Worm (Caenorhabditis elegans) whole organism, L1 larva: ENCODE data around the gene T14G11.1.

Source experiments
- C04F5.9 ChIP-seq: sonication (generic microtip); optimal IDR thresholded peaks from 2 replicates; lab custom pipeline; 2016; ENCODE audit warnings: missing genetic modification characterization, missing compliant biosample characterization
- C16A3.4 ChIP-seq: fragments of 150-350 bp; optimal IDR thresholded peaks from 2 replicates; lab custom pipeline; 2014; ENCODE audit warnings: missing biosample characterization, missing genetic modification characterization
- F16B12.6 ChIP-seq: fragments of 150-350 bp; optimal IDR thresholded peaks from 2 replicates; lab custom pipeline; 2014; ENCODE audit warnings: missing biosample characterization, missing genetic modification characterization
- Y116A8C.19 ChIP-seq: sonication (generic microtip); optimal IDR thresholded peaks from 2 replicates; lab custom pipeline; 2016; ENCODE audit warnings: missing compliant biosample characterization, missing genetic modification characterization, borderline replicate concordance
- aha-1 ChIP-seq: fragments of 150-350 bp; optimal IDR thresholded peaks from 2 replicates; lab custom pipeline; 2014; ENCODE audit warnings: missing biosample characterization, missing genetic modification characterization
- alr-1 ChIP-seq: fragments of 200-800 bp; sonication (Bioruptor generic); optimal IDR thresholded peaks from 2 replicates; lab custom pipeline; 2018; ENCODE audit warnings: borderline replicate concordance, mild to moderate bottlenecking, missing genetic modification characterization, missing compliant biosample characterization
- ceh-63 ChIP-seq: fragments of 200-800 bp; sonication (Bioruptor generic); optimal IDR thresholded peaks from 2 replicates; lab custom pipeline; 2018; ENCODE audit warnings: mild to moderate bottlenecking, missing genetic modification characterization, missing compliant biosample characterization
- ceh-8 ChIP-seq: fragments of 200-800 bp; sonication (Bioruptor generic); optimal IDR thresholded peaks from 2 replicates; lab custom pipeline; 2018; ENCODE audit warnings: mild to moderate bottlenecking, missing genetic modification characterization, moderate library complexity, missing compliant biosample characterization
- ceh-88 ChIP-seq: fragments of 200-800 bp; sonication (Bioruptor generic); IDR thresholded peaks from 2 replicates; pipeline ENCODE4 v1.3.6; 2022; ENCODE audit warnings: missing genetic modification characterization, missing compliant biosample characterization
- ceh-90 ChIP-seq: sonication (generic microtip); optimal IDR thresholded peaks from 2 replicates; lab custom pipeline; 2016; ENCODE audit warnings: missing genetic modification characterization, missing compliant biosample characterization
- ces-1 ChIP-seq: fragments of 150-350 bp; optimal IDR thresholded peaks from 2 replicates; lab custom pipeline; 2014; ENCODE audit warnings: missing biosample characterization, missing genetic modification reagents, missing genetic modification characterization
- dsc-1 ChIP-seq: sonication (generic microtip); optimal IDR thresholded peaks from 2 replicates; lab custom pipeline; 2016; ENCODE audit warnings: mild to moderate bottlenecking, missing genetic modification characterization, missing compliant biosample characterization
- efl-1 ChIP-seq, 4 experiments: fragments of 150-350 bp; optimal IDR thresholded peaks in 3 of 4; peaks in 1 of 4; 1 replicate in 1 of 4; 2 replicates in 3 of 4; lab custom pipeline; 2014; ENCODE audit warnings: missing biosample characterization in 2 of 4, missing genetic modification characterization in 2 of 4, missing genetic modification reagents in 2 of 4
- efl-3 ChIP-seq: fragments of 200-800 bp; sonication (Bioruptor generic); optimal IDR thresholded peaks from 2 replicates; lab custom pipeline; 2018; ENCODE audit warnings: mild to moderate bottlenecking, missing genetic modification characterization, missing compliant biosample characterization
- egl-13 ChIP-seq: sonication (generic microtip); optimal IDR thresholded peaks from 2 replicates; lab custom pipeline; 2016; ENCODE audit warnings: missing genotype, missing genetic modification reagents, missing genetic modification characterization, missing compliant biosample characterization
- egl-27 ChIP-seq, 2 experiments: fragments of 150-350 bp in 1 of 2; sonication (generic microtip); optimal IDR thresholded peaks; 3 replicates each; lab custom pipeline; 2017 to 2018; ENCODE audit warnings: missing biosample characterization in 2 of 2, missing genetic modification characterization in 2 of 2, missing genetic modification reagents in 2 of 2
- fkh-8 ChIP-seq: sonication (generic microtip); optimal IDR thresholded peaks from 2 replicates; lab custom pipeline; 2016; ENCODE audit warnings: mild to moderate bottlenecking, missing genetic modification characterization, missing compliant biosample characterization
- grh-1 ChIP-seq: fragments of 200-800 bp; sonication (Bioruptor generic); IDR thresholded peaks from 2 replicates; pipeline ENCODE4 v1.3.6; 2022; ENCODE audit warnings: missing genetic modification reagents, missing genetic modification characterization, missing compliant biosample characterization
- hlh-17 ChIP-seq: fragments of 200-800 bp; sonication (Bioruptor generic); optimal IDR thresholded peaks from 2 replicates; lab custom pipeline; 2018; ENCODE audit warnings: missing genetic modification characterization, mild to moderate bottlenecking, missing compliant biosample characterization, moderate library complexity, borderline replicate concordance
- hpl-2 ChIP-seq: fragments of 150-350 bp; optimal IDR thresholded peaks from 2 replicates; lab custom pipeline; 2014; ENCODE audit warnings: missing biosample characterization, missing genetic modification reagents, missing genetic modification characterization
- irx-1 ChIP-seq: sonication (generic microtip); optimal IDR thresholded peaks from 2 replicates; lab custom pipeline; 2016; ENCODE audit warnings: missing genetic modification characterization, missing compliant biosample characterization
- isw-1 ChIP-seq: fragments of 200-800 bp; sonication (Bioruptor generic); IDR thresholded peaks from 2 replicates; pipeline ENCODE4 v1.3.6; 2022; ENCODE audit warnings: missing genetic modification characterization, missing compliant biosample characterization
- jun-1 ChIP-seq: fragments of 150-350 bp; optimal IDR thresholded peaks from 2 replicates; lab custom pipeline; 2014; ENCODE audit warnings: missing biosample characterization, missing genetic modification reagents, missing genetic modification characterization
- lin-13 ChIP-seq: fragments of 150-350 bp; optimal IDR thresholded peaks from 2 replicates; lab custom pipeline; 2014; ENCODE audit warnings: missing biosample characterization, missing genetic modification reagents, missing genetic modification characterization
- lin-14 ChIP-seq: fragments of 200-800 bp; sonication (Bioruptor generic); optimal IDR thresholded peaks from 2 replicates; lab custom pipeline; 2018; ENCODE audit warnings: mild to moderate bottlenecking, missing genetic modification characterization, moderate library complexity, missing compliant biosample characterization
- lin-39 ChIP-seq: fragments of 150-350 bp; optimal IDR thresholded peaks from 2 replicates; lab custom pipeline; 2014; ENCODE audit warnings: missing biosample characterization, missing genetic modification reagents, missing genetic modification characterization
- lir-3 ChIP-seq: sonication (generic microtip); optimal IDR thresholded peaks from 2 replicates; lab custom pipeline; 2016; ENCODE audit warnings: mild to moderate bottlenecking, missing genetic modification characterization, moderate library complexity, missing compliant biosample characterization; ENCODE audit not compliant: poor library complexity
- mdl-1 ChIP-seq, 2 experiments: fragments of 150-350 bp; optimal IDR thresholded peaks; 2 replicates each; lab custom pipeline; 2014 to 2017; ENCODE audit warnings: missing biosample characterization in 2 of 2, missing genetic modification characterization in 2 of 2, inconsistent platforms in 1 of 2
- mep-1 ChIP-seq: fragments of 150-350 bp; optimal IDR thresholded peaks from 2 replicates; lab custom pipeline; 2014; ENCODE audit warnings: missing biosample characterization, missing genetic modification characterization
- nhr-11 ChIP-seq: fragments of 150-350 bp; optimal IDR thresholded peaks from 2 replicates; lab custom pipeline; 2014; ENCODE audit warnings: missing biosample characterization, missing genetic modification characterization
- nhr-12 ChIP-seq: sonication (generic microtip); optimal IDR thresholded peaks from 2 replicates; lab custom pipeline; 2017; ENCODE audit warnings: missing biosample characterization, missing genetic modification characterization
- nhr-19 ChIP-seq: fragments of 200-800 bp; sonication (Bioruptor generic); conservative IDR thresholded peaks from 2 replicates; pipeline ENCODE4 v1.3.6; 2022; ENCODE audit warnings: missing genetic modification characterization, missing compliant biosample characterization
- nhr-20 ChIP-seq: sonication (generic microtip); optimal IDR thresholded peaks from 2 replicates; lab custom pipeline; 2016; ENCODE audit warnings: mild to moderate bottlenecking, missing genetic modification characterization, missing compliant biosample characterization
- nhr-47 ChIP-seq: sonication (generic microtip); optimal IDR thresholded peaks from 2 replicates; lab custom pipeline; 2016; ENCODE audit warnings: mild to moderate bottlenecking, missing genetic modification characterization, moderate library complexity, missing compliant biosample characterization
- nhr-71 ChIP-seq: sonication (generic microtip); optimal IDR thresholded peaks from 2 replicates; lab custom pipeline; 2016; ENCODE audit warnings: mild to moderate bottlenecking, missing genetic modification characterization, moderate library complexity, missing compliant biosample characterization
- nhr-85 ChIP-seq: sonication (generic microtip); peaks from one replicate; lab custom pipeline; 2016; ENCODE audit warnings: missing genetic modification characterization, inconsistent platforms, missing compliant biosample characterization
- pag-3 ChIP-seq: sonication (generic microtip); optimal IDR thresholded peaks from 2 replicates; lab custom pipeline; 2017; ENCODE audit warnings: missing genetic modification characterization, mild to moderate bottlenecking, missing compliant biosample characterization, antibody characterized with exemption, borderline replicate concordance; ENCODE audit not compliant: insufficient read depth
- pax-3 ChIP-seq: fragments of 200-800 bp; sonication (Bioruptor generic); optimal IDR thresholded peaks from 2 replicates; lab custom pipeline; 2018; ENCODE audit warnings: mild to moderate bottlenecking, missing genetic modification characterization, moderate library complexity, missing compliant biosample characterization
- pqm-1 ChIP-seq: sonication (generic microtip); optimal IDR thresholded peaks from 3 replicates; lab custom pipeline; 2017; ENCODE audit warnings: missing biosample characterization, missing genetic modification characterization
- rnt-1 ChIP-seq: sonication (generic microtip); optimal IDR thresholded peaks from 2 replicates; lab custom pipeline; 2016; ENCODE audit warnings: mild to moderate bottlenecking, missing genetic modification characterization, moderate library complexity, missing compliant biosample characterization
- snpc-4 ChIP-seq: fragments of 150-350 bp; optimal IDR thresholded peaks from 2 replicates; lab custom pipeline; 2014; ENCODE audit warnings: missing biosample characterization, missing genetic modification characterization
- sox-4 ChIP-seq: sonication (generic microtip); optimal IDR thresholded peaks from 2 replicates; lab custom pipeline; 2016; ENCODE audit warnings: missing genetic modification characterization, missing compliant biosample characterization
- sptf-1 ChIP-seq: fragments of 150-350 bp; optimal IDR thresholded peaks from 2 replicates; lab custom pipeline; 2014; ENCODE audit warnings: missing biosample characterization, missing genetic modification characterization
- sup-37 ChIP-seq: fragments of 200-800 bp; sonication (Bioruptor generic); optimal IDR thresholded peaks from 2 replicates; lab custom pipeline; 2018; ENCODE audit warnings: mild to moderate bottlenecking, missing genetic modification characterization, missing compliant biosample characterization
- swsn-7 ChIP-seq: sonication (generic microtip); optimal IDR thresholded peaks from 2 replicates; lab custom pipeline; 2016; ENCODE audit warnings: missing genetic modification characterization, missing compliant biosample characterization
- tlp-1 ChIP-seq: fragments of 150-350 bp; optimal IDR thresholded peaks from 2 replicates; lab custom pipeline; 2014; ENCODE audit warnings: missing biosample characterization, missing genetic modification characterization
- unc-130 ChIP-seq: fragments of 150-350 bp; optimal IDR thresholded peaks from 2 replicates; lab custom pipeline; 2017; ENCODE audit warnings: missing biosample characterization, missing genetic modification characterization, inconsistent platforms
- unc-86 ChIP-seq: sonication (generic microtip); optimal IDR thresholded peaks from 2 replicates; lab custom pipeline; 2016; ENCODE audit warnings: missing genetic modification characterization, missing compliant biosample characterization
- vab-15 ChIP-seq: sonication (generic microtip); optimal IDR thresholded peaks from 2 replicates; lab custom pipeline; 2017; ENCODE audit warnings: missing genotype, mild to moderate bottlenecking, missing genetic modification characterization, missing compliant biosample characterization
- xbp-1 ChIP-seq: sonication (generic microtip); optimal IDR thresholded peaks from 2 replicates; lab custom pipeline; 2016; ENCODE audit warnings: missing genetic modification characterization, missing compliant biosample characterization
- zag-1 ChIP-seq: fragments of 150-350 bp; optimal IDR thresholded peaks from 2 replicates; lab custom pipeline; 2014; ENCODE audit warnings: missing biosample characterization, missing genetic modification characterization
- zip-4 ChIP-seq: fragments of 200-800 bp; sonication (Bioruptor generic); optimal IDR thresholded peaks from 2 replicates; lab custom pipeline; 2018; ENCODE audit warnings: mild to moderate bottlenecking, missing genetic modification characterization, moderate library complexity, missing compliant biosample characterization
- ztf-4 ChIP-seq: fragments of 150-350 bp; optimal IDR thresholded peaks from 2 replicates; lab custom pipeline; 2014; ENCODE audit warnings: missing biosample characterization, missing genetic modification characterization

Gene T14G11.1

DNA sequence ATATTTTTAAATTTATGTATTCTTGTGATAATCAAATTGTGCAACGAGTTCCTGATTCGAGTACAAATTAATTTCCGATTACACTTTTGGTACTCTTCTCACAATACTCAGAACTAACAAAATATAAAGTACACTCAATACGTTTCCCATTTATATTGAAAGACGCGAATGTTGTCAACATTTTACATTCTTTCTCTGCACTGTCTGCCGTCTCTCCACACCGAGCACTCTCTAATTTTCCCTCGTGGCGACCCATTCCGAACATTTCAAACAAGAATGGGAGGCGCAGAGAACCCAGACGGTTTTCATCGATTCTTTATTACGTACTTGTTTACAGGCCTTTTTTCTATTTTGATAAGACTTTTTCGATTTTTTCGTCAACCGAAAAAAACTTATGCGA lies 21.0 kb upstream of the T14G11.1 start, which contains the start of gene C09B7.2 (continued):
- TF ChIP-seq mep-1 (tag; lab: Kevin White, UChicago) (peak; percentile 84), mdl-1 (tag; optimal IDR thresholded peaks at IDR 0.05; lab: Kevin White, UChicago) (peak in 1 of 2 experiments; percentile 96), ceh-88 (GFP tag; lab: Robert Waterston, UW) (no peak), zag-1 (no peak), sup-37 (no peak), nhr-47 (tag; lab: Kevin White, UChicago) (peak; percentile 73), irx-1 (tag; lab: Kevin White, UChicago) (peak; percentile 19), xbp-1 (tag; lab: Kevin White, UChicago) (peak; percentile 46), lin-13 (no peak), sox-4 (no peak), egl-13 (no peak), vab-15 (tag; lab: Kevin White, UChicago) (no peak), jun-1 (tag; lab: Kevin White, UChicago) (no peak), pqm-1 (tag; lab: Kevin White, UChicago) (no peak), Y116A8C.19 (tag; lab: Kevin White, UChicago) (no peak), hpl-2 (GFP tag; lab: Kevin White, UChicago) (no peak), pag-3 (no peak), C04F5.9 (tag; lab: Kevin White, UChicago) (no peak), sptf-1 (tag; lab: Kevin White, UChicago) (no peak), alr-1 (tag; lab: Kevin White, UChicago) (no peak), dsc-1 (tag; lab: Kevin White, UChicago) (peak; percentile 48), nhr-20 (tag; lab: Kevin White, UChicago) (peak; percentile 82), fkh-8 (tag; lab: Kevin White, UChicago) (peak; percentile 55), nhr-71 (tag; lab: Kevin White, UChicago) (peak; percentile 89), egl-27 (tag; optimal IDR thresholded peaks at IDR 0.05; lab: Kevin White, UChicago) (no peak), grh-1 (GFP tag; lab: Robert Waterston, UW) (no peak), C16A3.4 (peak; percentile 34), nhr-19 (GFP tag; lab: Robert Waterston, UW) (peak; percentile 73), tlp-1 (tag; lab: Kevin White, UChicago) (no peak), aha-1 (tag; lab: Kevin White, UChicago) (no peak), ceh-63 (GFP tag; lab: Kevin White, UChicago) (no peak), swsn-7 (peak; percentile 71), isw-1 (GFP tag; lab: Robert Waterston, UW) (no peak; the same call in 1 of the 2 replicates), lir-3 (no peak), F16B12.6 (tag; lab: Kevin White, UChicago) (peak; percentile 35), snpc-4 (no peak), ces-1 (no peak), zip-4 (GFP tag; lab: Kevin White, UChicago) (no peak), unc-130 (tag; lab: Kevin White, UChicago) (peak; percentile 55), nhr-85 (tag; lab: Kevin White, UChicago) (no peak), ceh-90 (tag; lab: Kevin White, UChicago) (no peak), efl-3 (no peak), hlh-17 (GFP tag; lab: Kevin White, UChicago) (no peak), efl-1 (optimal IDR thresholded peaks at IDR 0.05; lab: Kevin White, UChicago) (peak; percentile 41 to 54), efl-1 (GFP tag; optimal IDR thresholded peaks at IDR 0.05 in 1 of 2; lab: Kevin White, UChicago) (peak; percentile 12 to 93), rnt-1 (tag; lab: Kevin White, UChicago) (peak; percentile 58), ceh-8 (no peak), nhr-12 (no peak), unc-86 (tag; lab: Kevin White, UChicago) (peak; percentile 25), ztf-4 (no peak), lin-14 (GFP tag; lab: Kevin White, UChicago) (peak; percentile 98), lin-39 (tag; lab: Kevin White, UChicago) (no peak), pax-3 (no peak), nhr-11 (tag; lab: Kevin White, UChicago) (peak; percentile 21)
